Worm (Caenorhabditis elegans) whole organism, midembryonic: ENCODE measurements around the gene C53A5.17.

Experiments used
- T22C8.4 ChIP-seq: fragments of 200-800 bp; sonication (Bioruptor generic); IDR thresholded peaks from 2 replicates; pipeline ENCODE4 v1.3.6; 2022; ENCODE audit warnings: missing genetic modification characterization, missing compliant biosample characterization
- cog-1 ChIP-seq: sonication (generic microtip); optimal IDR thresholded peaks from 2 replicates; lab custom pipeline; 2016; ENCODE audit warnings: missing genetic modification characterization, missing compliant biosample characterization
- flt-1 ChIP-seq: fragments of 200-800 bp; sonication (Bioruptor generic); IDR thresholded peaks from 2 replicates; pipeline ENCODE4 v1.3.6; 2022; ENCODE audit warnings: missing genetic modification characterization, missing compliant biosample characterization
- med-1 ChIP-seq: sonication (generic microtip); optimal IDR thresholded peaks from 2 replicates; lab custom pipeline; 2017; ENCODE audit warnings: missing genetic modification characterization, mild to moderate bottlenecking, missing compliant biosample characterization, antibody characterized with exemption, missing genetic modification reagents; ENCODE audit not compliant: insufficient read depth
- ref-1 ChIP-seq: fragments of 200-800 bp; sonication (Bioruptor generic); conservative IDR thresholded peaks from 2 replicates; pipeline ENCODE4 v1.3.6; 2022; ENCODE audit warnings: missing genetic modification reagents, missing genetic modification characterization, missing compliant biosample characterization
- tab-1 ChIP-seq: fragments of 200-800 bp; sonication (Bioruptor generic); IDR thresholded peaks from 2 replicates; pipeline ENCODE4 v1.3.6; 2022; ENCODE audit warnings: missing genetic modification characterization, missing compliant biosample characterization
- ztf-23 ChIP-seq: fragments of 200-800 bp; sonication (Bioruptor generic); IDR thresholded peaks from 2 replicates; pipeline ENCODE4 v1.3.6; 2022; ENCODE audit warnings: missing genetic modification reagents, missing genetic modification characterization, missing compliant biosample characterization
- ztf-29 ChIP-seq: fragments of 200-800 bp; sonication (Bioruptor generic); IDR thresholded peaks from 2 replicates; pipeline ENCODE4 v1.3.6; 2022; ENCODE audit warnings: missing genetic modification reagents, missing genetic modification characterization, missing compliant biosample characterization

DNA sequence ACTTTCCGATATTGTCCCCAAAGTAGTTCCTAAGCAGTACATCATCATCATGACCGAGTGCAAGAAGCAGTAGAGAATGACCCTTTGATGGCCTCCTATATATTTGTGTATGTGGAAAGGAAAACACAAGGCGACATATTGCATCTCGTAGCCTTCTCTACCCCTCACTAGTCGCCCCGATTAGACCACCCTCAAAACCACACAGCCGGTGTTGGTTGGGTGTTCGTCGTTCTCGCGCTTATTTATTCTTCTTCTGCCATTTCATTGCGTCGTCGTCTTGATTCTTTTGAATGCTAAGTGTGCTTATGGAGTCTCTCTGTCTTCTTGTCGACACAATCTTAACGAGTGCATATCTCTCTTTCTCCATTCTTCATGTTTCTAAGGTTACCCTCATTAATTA is 22.7 kb downstream of the C53A5.17 start:
- TF ChIP-seq med-1 (GFP tag; lab: Kevin White, UChicago) = no peak
- TF ChIP-seq ztf-29 = no peak
- TF ChIP-seq ref-1 = no peak
- no peak for TF ChIP-seq ztf-23
- TF ChIP-seq cog-1 = peak; percentile 34
- no peak for TF ChIP-seq tab-1 (GFP tag; lab: Robert Waterston, UW)
- TF ChIP-seq flt-1 (GFP tag; lab: Robert Waterston, UW) = peak; percentile 61; the same call in 1 of the 2 replicates
- TF ChIP-seq T22C8.4 (GFP tag; lab: Robert Waterston, UW) = no peak
